Worm (Caenorhabditis elegans): Measurements from ENCODE around the gene pcp-3.
A peak's percentile ranks its signal among the peaks of the same experiment; 100 is the strongest.

pcp-3 gene

ce11 chrIV:9154263-9154662 lies 4.6 kb downstream of the pcp-3 start, which contains the start of gene F23B2.10:
Gene F23B2.10, minus strand, starts transcription at chrIV:9154363.
- TF ChIP-seq nhr-10 (tag; optimal IDR thresholded peaks at IDR 0.05) (no peak), F49E8.2 (tag; optimal IDR thresholded peaks at IDR 0.05; ENCODE audit: borderline replicate concordance) (no peak), dmd-9 (GFP tag; IDR thresholded peaks at IDR 0.05) (no peak), sdz-12 (GFP tag; optimal IDR thresholded peaks at IDR 0.05) (no peak), cey-2 (tag; optimal IDR thresholded peaks at IDR 0.05; ENCODE audit: borderline replicate concordance, insufficient read depth) (no peak), mdt-29 (GFP tag; IDR thresholded peaks at IDR 0.05) (no peak), daf-8 (GFP tag; IDR thresholded peaks at IDR 0.05) (no peak), hlh-30 (tag; optimal IDR thresholded peaks at IDR 0.05; ENCODE audit: insufficient read depth) (no peak), pqm-1 (tag; optimal IDR thresholded peaks at IDR 0.05) (no peak)

- TF ChIP-seq Y105C5A.15 (GFP tag; IDR thresholded peaks at IDR 0.05) (no peak), D1046.2 (GFP tag; IDR thresholded peaks at IDR 0.05) (no peak), nhr-41 (GFP tag; IDR thresholded peaks at IDR 0.05) (no peak), ceh-20 (GFP tag; IDR thresholded peaks at IDR 0.05) (no peak), ceh-62 (tag; optimal IDR thresholded peaks at IDR 0.05) (no peak), mdl-1 (tag; optimal IDR thresholded peaks at IDR 0.05) (no peak), R02D3.7 (tag; optimal IDR thresholded peaks at IDR 0.05) (no peak), dmd-6 (GFP tag; IDR thresholded peaks at IDR 0.05) (no peak), arid-1 (GFP tag; conservative IDR thresholded peaks at IDR 0.05) (no peak), mdt-29 (GFP tag; IDR thresholded peaks at IDR 0.05) (no peak)
Observed at ce11 chrIV:9150175-9150574, 8.6 kb downstream of the pcp-3 start, which contains the start of gene F23B2.7. Gene F23B2.7, plus strand, starts transcription at chrIV:9150475.

- no peak for TF ChIP-seq php-3 (GFP tag; IDR thresholded peaks at IDR 0.05)
- TF ChIP-seq gei-8 (GFP tag; optimal IDR thresholded peaks at IDR 0.05), result no peak
- no peak for TF ChIP-seq pqm-1 (tag; optimal IDR thresholded peaks at IDR 0.05)
- TF ChIP-seq daf-12 (tag; optimal IDR thresholded peaks at IDR 0.05), result no peak
- TF ChIP-seq dve-1 (tag; optimal IDR thresholded peaks at IDR 0.05; ENCODE audit: insufficient read depth), result no peak
- TF ChIP-seq unc-130 (GFP tag; optimal IDR thresholded peaks at IDR 0.05), result peak; percentile 48
- TF ChIP-seq daf-8 (GFP tag; IDR thresholded peaks at IDR 0.05), result no peak
- no peak for TF ChIP-seq nhr-102 (tag; optimal IDR thresholded peaks at IDR 0.05)
- no peak for TF ChIP-seq arid-1 (GFP tag; conservative IDR thresholded peaks at IDR 0.05)
- no peak for TF ChIP-seq skn-1 (tag; optimal IDR thresholded peaks at IDR 0.05)
- TF ChIP-seq vab-7 (GFP tag; IDR thresholded peaks at IDR 0.05), result no peak
- TF ChIP-seq egl-27 (tag; optimal IDR thresholded peaks at IDR 0.05), result no peak
- TF ChIP-seq F10B5.3 (tag; optimal IDR thresholded peaks at IDR 0.05), result no peak
- TF ChIP-seq hmg-1.1 (GFP tag; IDR thresholded peaks at IDR 0.05), result no peak
- TF ChIP-seq dpl-1 (GFP tag; optimal IDR thresholded peaks at IDR 0.05), result peak; percentile 78
- peak; percentile 100 for TF ChIP-seq Y48G9A.11 (GFP tag; IDR thresholded peaks at IDR 0.05)
- no peak for TF ChIP-seq F44E2.7 (GFP tag; IDR thresholded peaks at IDR 0.05)
- no peak for TF ChIP-seq Y75B8A.6 (GFP tag; IDR thresholded peaks at IDR 0.05)
- TF ChIP-seq zip-11 (GFP tag; IDR thresholded peaks at IDR 0.05), result no peak
- TF ChIP-seq ceh-82 (tag; optimal IDR thresholded peaks at IDR 0.05), result no peak
- no peak for TF ChIP-seq ceh-28 (tag; optimal IDR thresholded peaks at IDR 0.05)
- no peak for TF ChIP-seq D1046.2 (GFP tag; IDR thresholded peaks at IDR 0.05)
- no peak for TF ChIP-seq tra-1 (GFP tag; IDR thresholded peaks at IDR 0.05)
- no peak for TF ChIP-seq madf-5 (GFP tag; IDR thresholded peaks at IDR 0.05)
- TF ChIP-seq lin-13 (GFP tag; optimal IDR thresholded peaks at IDR 0.05), result peak; percentile 39
- no peak for TF ChIP-seq spr-3 (GFP tag; optimal IDR thresholded peaks at IDR 0.05)
- no peak for TF ChIP-seq fkh-10 (GFP tag; optimal IDR thresholded peaks at IDR 0.05)
- TF ChIP-seq nhr-77 (tag; optimal IDR thresholded peaks at IDR 0.05), result no peak
- TF ChIP-seq zfp-3 (GFP tag; conservative IDR thresholded peaks at IDR 0.05), result no peak
- TF ChIP-seq lin-38 (GFP tag; IDR thresholded peaks at IDR 0.05), result no peak; the same call in 1 of the 2 replicates
- no peak for TF ChIP-seq sdz-12 (GFP tag; optimal IDR thresholded peaks at IDR 0.05)
- TF ChIP-seq ctbp-1 (GFP tag; IDR thresholded peaks at IDR 0.05), result no peak
- no peak for TF ChIP-seq rbr-2 (tag; optimal IDR thresholded peaks at IDR 0.05)
- no peak for TF ChIP-seq ztf-11 (tag; optimal IDR thresholded peaks at IDR 0.05)
Observed at ce11 chrIV:9146819-9147518, 11.8 kb downstream of the pcp-3 start, which contains the start of the genes rpb-12 and aly-2. Gene rpb-12, minus strand, starts transcription at chrIV:9146869. Gene aly-2, plus strand, starts transcription at chrIV:9147468.

All from whole organism, L4 larva.